Worm (Caenorhabditis elegans): ENCODE data around the gene skr-14.
A peak's percentile ranks its signal among the peaks of the same experiment; 100 is the strongest.

Gene skr-14

DNA sequence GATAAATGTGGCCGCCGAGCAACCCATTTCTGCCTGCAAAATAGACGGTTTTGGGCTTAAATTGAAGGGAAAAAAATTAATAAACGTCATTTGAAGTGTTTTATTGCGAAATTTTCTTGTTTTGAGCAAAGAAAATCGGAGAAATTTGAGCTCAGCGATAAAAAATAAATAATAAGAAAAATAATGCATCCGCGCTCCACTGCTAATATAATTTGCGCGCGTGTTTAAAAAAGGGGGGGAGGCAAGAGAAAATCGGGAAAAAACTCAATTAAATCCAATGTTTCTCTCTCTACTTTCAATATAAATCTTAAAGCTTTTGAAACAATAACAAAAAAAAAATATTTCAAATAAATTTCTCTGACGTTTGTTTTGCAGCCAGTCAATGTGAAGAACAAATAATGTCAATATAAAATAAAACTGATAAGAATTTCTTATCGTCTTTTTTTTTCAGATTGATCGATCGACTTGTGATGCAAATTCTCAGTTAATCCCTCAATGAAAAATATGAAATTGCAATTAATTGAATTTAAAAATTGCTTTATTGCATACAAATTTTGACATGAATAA, 29.2 kb upstream of the skr-14 start, which contains the start of gene rft-2 (continued):
- TF ChIP-seq skn-1 (tag; optimal IDR thresholded peaks at IDR 0.05) (no peak), sem-4 (tag; optimal IDR thresholded peaks at IDR 0.05) (peak; percentile 46), unc-55 (GFP tag; optimal IDR thresholded peaks at IDR 0.05) (peak; percentile 80), alr-1 (tag; optimal IDR thresholded peaks at IDR 0.05) (no peak), R02D3.7 (tag; optimal IDR thresholded peaks at IDR 0.05) (no peak), gmeb-1 (tag; optimal IDR thresholded peaks at IDR 0.05) (peak; percentile 96), ztf-1 (GFP tag; conservative IDR thresholded peaks at IDR 0.05) (no peak), lin-11 (tag; optimal IDR thresholded peaks at IDR 0.05) (no peak), nhr-10 (tag; optimal IDR thresholded peaks at IDR 0.05) (no peak), nhr-23 (tag; optimal IDR thresholded peaks at IDR 0.05) (no peak), ceh-82 (tag; optimal IDR thresholded peaks at IDR 0.05) (no peak), ZK546.5 (tag; optimal IDR thresholded peaks at IDR 0.05) (no peak), dmd-4 (tag; optimal IDR thresholded peaks at IDR 0.05) (no peak), egl-27 (tag; optimal IDR thresholded peaks at IDR 0.05) (no peak)

DNA sequence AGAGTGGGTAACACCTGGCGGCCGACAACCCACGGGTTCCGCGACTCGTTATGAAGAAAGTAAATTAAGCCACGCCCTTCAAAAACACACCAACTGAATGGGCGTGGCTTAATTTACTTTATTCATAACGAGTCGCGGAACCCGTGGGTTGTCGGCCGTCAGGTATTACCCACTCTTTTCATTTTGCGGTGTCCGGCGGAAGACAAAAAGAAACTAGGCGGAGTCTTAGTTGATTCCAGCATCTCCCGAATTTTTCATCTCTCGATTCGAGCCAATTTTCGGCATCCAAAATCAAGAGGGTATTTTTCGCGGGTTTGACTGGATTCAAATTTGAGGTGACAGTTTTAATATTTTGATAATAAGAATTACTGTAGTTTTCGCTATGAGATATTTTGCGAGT, 26.3 kb upstream of the skr-14 start:
- TF ChIP-seq ama-1 (optimal IDR thresholded peaks at IDR 0.05), result no peak
- TF ChIP-seq ztf-11 (tag; optimal IDR thresholded peaks at IDR 0.05), result no peak
- TF ChIP-seq gmeb-1 (tag; optimal IDR thresholded peaks at IDR 0.05), result no peak
- TF ChIP-seq sma-3 (GFP tag; optimal IDR thresholded peaks at IDR 0.05), result no peak
- no peak for TF ChIP-seq ceh-16 (tag; optimal IDR thresholded peaks at IDR 0.05)
- TF ChIP-seq unc-39 (tag; optimal IDR thresholded peaks at IDR 0.05), result no peak
- no peak for TF ChIP-seq blmp-1 (tag; optimal IDR thresholded peaks at IDR 0.05; ENCODE audit: insufficient read depth)
- TF ChIP-seq peb-1 (tag; optimal IDR thresholded peaks at IDR 0.05), result no peak
- TF ChIP-seq F13H6.1 (tag; optimal IDR thresholded peaks at IDR 0.05), result no peak
- no peak for TF ChIP-seq unc-62 (GFP tag; optimal IDR thresholded peaks at IDR 0.05)
- no peak for TF ChIP-seq nhr-23 (tag; optimal IDR thresholded peaks at IDR 0.05)
- no peak for TF ChIP-seq elt-3 (tag; optimal IDR thresholded peaks at IDR 0.05)

DNA sequence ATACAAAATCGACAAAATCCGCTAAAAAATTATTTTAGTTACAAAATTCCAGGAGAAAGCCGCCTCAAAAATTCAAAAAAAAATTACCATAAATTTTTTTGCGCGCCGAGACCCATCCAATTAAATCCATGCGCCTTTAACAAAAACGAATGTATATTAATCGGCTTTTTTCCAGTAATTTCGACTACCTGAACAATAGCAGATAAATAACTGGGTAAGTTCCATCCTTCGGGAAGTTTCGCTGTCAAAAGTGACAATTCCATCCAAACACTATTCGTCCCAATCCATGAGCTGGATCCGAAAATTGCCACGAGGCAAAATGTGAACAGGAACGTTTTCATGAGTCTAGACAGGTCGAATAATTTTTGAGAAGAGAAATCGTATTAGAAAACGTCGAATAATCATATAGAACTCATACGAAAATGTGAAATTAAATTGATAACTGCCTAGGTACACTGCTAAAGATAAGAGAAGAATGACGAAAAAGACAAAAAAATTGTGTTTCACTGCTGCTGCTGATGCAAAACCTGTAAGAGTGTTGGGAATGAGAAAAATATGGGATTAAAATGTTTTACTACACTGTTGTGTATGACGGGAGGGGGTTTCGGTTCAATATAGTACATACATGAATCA, 21.5 kb upstream of the skr-14 start, which contains the start of gene rft-1:
Gene rft-1, minus strand, starts transcription at position 475 of the 633 bp plus-strand sequence.
- TF ChIP-seq fos-1 (tag; optimal IDR thresholded peaks at IDR 0.05) (peak; percentile 58), ztf-11 (tag; optimal IDR thresholded peaks at IDR 0.05) (no peak)

DNA sequence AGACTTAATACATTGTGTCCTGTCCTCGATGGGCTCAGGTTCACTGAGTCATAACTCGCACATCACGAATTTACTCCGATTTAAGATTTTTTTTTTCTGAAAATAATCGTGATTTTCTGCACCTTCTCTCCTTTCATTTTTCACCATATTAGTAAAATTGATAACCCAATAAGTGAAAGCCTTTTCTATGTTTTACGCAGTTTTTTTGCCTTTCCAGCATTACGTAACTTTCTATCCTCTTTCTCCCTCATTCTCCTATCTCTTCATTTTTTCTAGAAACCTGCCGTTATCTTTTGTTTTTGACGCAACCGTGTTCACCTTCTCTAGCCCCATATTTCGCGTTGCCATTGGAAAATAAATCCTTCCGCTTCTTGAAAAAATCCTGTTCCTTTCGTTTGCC, 15.8 kb upstream of the skr-14 start:
- TF ChIP-seq mbf-1 (tag; optimal IDR thresholded peaks at IDR 0.05) (no peak), blmp-1 (tag; optimal IDR thresholded peaks at IDR 0.05; ENCODE audit: insufficient read depth) (peak; percentile 61), gmeb-1 (tag; optimal IDR thresholded peaks at IDR 0.05) (no peak), nhr-25 (tag; optimal IDR thresholded peaks at IDR 0.05) (peak; percentile 17), nhr-77 (tag; optimal IDR thresholded peaks at IDR 0.05) (no peak)

DNA sequence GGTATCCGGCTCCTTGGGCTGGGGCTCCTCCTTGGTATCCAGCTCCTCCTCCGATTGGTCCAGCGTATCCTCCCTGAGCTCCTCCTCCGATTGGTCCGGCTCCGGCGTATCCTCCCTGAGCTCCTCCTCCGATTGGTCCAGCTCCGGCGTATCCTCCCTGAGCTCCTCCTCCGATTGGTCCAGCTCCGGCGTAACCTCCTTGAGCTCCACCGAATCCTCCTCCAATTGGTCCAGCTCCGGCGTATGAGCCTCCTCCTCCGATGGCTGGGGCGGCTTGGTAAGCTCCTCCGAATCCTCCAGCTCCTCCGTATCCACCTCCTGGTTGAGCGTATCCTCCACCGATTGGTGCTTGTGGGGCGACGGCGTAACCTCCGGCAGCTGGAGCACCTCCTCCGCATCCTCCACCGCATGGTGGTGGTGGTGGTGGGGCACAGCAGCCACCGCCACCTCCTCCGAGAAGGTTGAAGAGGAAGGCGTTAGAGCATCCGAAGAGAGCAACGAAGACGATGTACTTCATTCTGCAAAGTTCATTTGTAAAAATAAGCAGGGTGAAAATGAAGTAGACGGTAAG, 14.1 kb upstream of the skr-14 start, which contains the start of gene Y47D7A.13:
Gene Y47D7A.13, minus strand, starts transcription at position 517 of the 571 bp plus-strand sequence.
- no peak for TF ChIP-seq unc-55 (GFP tag; optimal IDR thresholded peaks at IDR 0.05)
- no peak for TF ChIP-seq ztf-1 (GFP tag; conservative IDR thresholded peaks at IDR 0.05)
- no peak for TF ChIP-seq mbf-1 (tag; optimal IDR thresholded peaks at IDR 0.05)

DNA sequence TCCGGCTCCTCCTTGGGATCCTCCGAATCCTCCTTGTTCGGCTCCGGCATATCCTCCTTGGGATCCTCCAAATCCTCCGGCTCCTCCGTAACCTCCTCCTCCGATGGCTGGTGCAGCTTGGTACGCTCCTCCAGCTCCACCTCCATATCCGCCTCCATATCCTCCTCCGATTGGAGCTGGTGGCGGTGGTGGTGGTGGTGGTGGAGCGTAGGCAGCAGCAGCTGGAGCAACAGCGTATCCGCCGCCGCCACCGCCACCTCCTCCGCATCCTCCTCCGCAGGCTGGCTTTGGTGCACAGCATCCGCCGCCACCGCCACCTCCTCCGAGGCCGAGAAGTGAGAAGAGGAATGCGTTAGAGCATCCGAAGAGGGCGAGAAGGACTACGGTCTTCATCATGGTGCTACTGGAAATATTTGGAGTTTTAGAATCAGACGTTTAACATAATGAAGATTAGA, 11.4 kb upstream of the skr-14 start, which contains the start of gene Y47D7A.15:
Gene Y47D7A.15, minus strand, starts transcription at position 405 of the 455 bp plus-strand sequence.
- TF ChIP-seq fos-1 (tag; optimal IDR thresholded peaks at IDR 0.05), result no peak
- no peak for TF ChIP-seq Y55F3AM.14 (GFP tag; optimal IDR thresholded peaks at IDR 0.05)
- TF ChIP-seq unc-55 (GFP tag; optimal IDR thresholded peaks at IDR 0.05), result no peak
- no peak for TF ChIP-seq sem-4 (tag; optimal IDR thresholded peaks at IDR 0.05)
- no peak for TF ChIP-seq lin-39 (tag; optimal IDR thresholded peaks at IDR 0.05)
- no peak for TF ChIP-seq unc-39 (tag; optimal IDR thresholded peaks at IDR 0.05)
- TF ChIP-seq dmd-4 (tag; optimal IDR thresholded peaks at IDR 0.05), result no peak
- no peak for TF ChIP-seq ztf-4 (tag; optimal IDR thresholded peaks at IDR 0.05)
- TF ChIP-seq gmeb-1 (tag; optimal IDR thresholded peaks at IDR 0.05), result no peak
- no peak for TF ChIP-seq mdl-1 (tag; optimal IDR thresholded peaks at IDR 0.05)
- no peak for TF ChIP-seq nhr-237 (tag; optimal IDR thresholded peaks at IDR 0.05)
- TF ChIP-seq unc-62 (GFP tag; optimal IDR thresholded peaks at IDR 0.05), result no peak
- TF ChIP-seq lin-11 (tag; optimal IDR thresholded peaks at IDR 0.05), result no peak
- no peak for TF ChIP-seq ceh-16 (tag; optimal IDR thresholded peaks at IDR 0.05)
- no peak for TF ChIP-seq nhr-25 (tag; optimal IDR thresholded peaks at IDR 0.05)
- no peak for TF ChIP-seq nhr-77 (tag; optimal IDR thresholded peaks at IDR 0.05)
- no peak for TF ChIP-seq sma-9 (GFP tag; optimal IDR thresholded peaks at IDR 0.05)
- no peak for TF ChIP-seq sma-9 (tag; optimal IDR thresholded peaks at IDR 0.05)
- no peak for TF ChIP-seq lin-13 (GFP tag; optimal IDR thresholded peaks at IDR 0.05)
- TF ChIP-seq nhr-6 (tag; optimal IDR thresholded peaks at IDR 0.05), result no peak

Measured in whole organism, L2 larva.